Fruit fly (Drosophila melanogaster) whole organism, prepupa: Measurements from ENCODE around the gene CG9547.

ENCODE experiments used
- CG10631 ChIP-seq: fragments of 200-800 bp; sonication (Bioruptor generic); optimal IDR thresholded peaks from 2 replicates; lab custom pipeline; 2016; ENCODE audit warnings: missing biosample characterization, missing genetic modification characterization
- CG11294 ChIP-seq: fragments of 200-800 bp; sonication (Bioruptor generic); IDR thresholded peaks from 2 replicates; pipeline ENCODE4 v1.3.6; 2022; ENCODE audit warnings: missing biosample characterization, missing genetic modification characterization
- CG11902 ChIP-seq: fragments of 200-800 bp; sonication (Bioruptor generic); optimal IDR thresholded peaks from 3 replicates; lab custom pipeline; 2016; ENCODE audit warnings: missing biosample characterization, missing genetic modification characterization
- CG1621 ChIP-seq: fragments of 200-800 bp; sonication (Bioruptor generic); optimal IDR thresholded peaks from 3 replicates; lab custom pipeline; 2018; ENCODE audit warnings: missing biosample characterization, mild to moderate bottlenecking, missing genetic modification characterization
- CG16779 ChIP-seq: fragments of 200-800 bp; sonication (Bioruptor generic); optimal IDR thresholded peaks from 3 replicates; lab custom pipeline; 2017; ENCODE audit warnings: missing biosample characterization, mild to moderate bottlenecking, missing genetic modification characterization
- CG4318 ChIP-seq: fragments of 200-800 bp; sonication (Bioruptor generic); optimal IDR thresholded peaks from 3 replicates; lab custom pipeline; 2017; ENCODE audit warnings: missing biosample characterization, mild to moderate bottlenecking, missing genetic modification characterization
- CG6163 ChIP-seq: fragments of 200-800 bp; sonication (Bioruptor generic); IDR thresholded peaks from 3 replicates; pipeline ENCODE4 v1.3.6; 2022; ENCODE audit warnings: missing biosample characterization, missing genetic modification characterization
- CG6276 ChIP-seq: fragments of 200-800 bp; sonication (Bioruptor generic); optimal IDR thresholded peaks from 2 replicates; lab custom pipeline; 2017; ENCODE audit warnings: missing biosample characterization, mild to moderate bottlenecking, missing genetic modification characterization
- CG6792 ChIP-seq: fragments of 200-800 bp; sonication (Bioruptor generic); optimal IDR thresholded peaks from 3 replicates; lab custom pipeline; 2016; ENCODE audit warnings: missing biosample characterization, missing genetic modification characterization
- CG6808 ChIP-seq: fragments of 200-800 bp; sonication (Bioruptor generic); optimal IDR thresholded peaks from 3 replicates; lab custom pipeline; 2017; ENCODE audit warnings: missing biosample characterization, missing genetic modification characterization, mild to moderate bottlenecking, moderate library complexity, missing genetic modification reagents
- CG6854 ChIP-seq: fragments of 200-800 bp; sonication (Bioruptor generic); optimal IDR thresholded peaks from 2 replicates; lab custom pipeline; 2017; ENCODE audit warnings: missing biosample characterization, mild to moderate bottlenecking, missing genetic modification characterization
- CG9139 ChIP-seq: fragments of 200-800 bp; sonication (Bioruptor generic); optimal IDR thresholded peaks from 3 replicates; lab custom pipeline; 2017; ENCODE audit warnings: missing biosample characterization, mild to moderate bottlenecking, missing genetic modification characterization
- Eip78C ChIP-seq: fragments of 200-800 bp; sonication (Bioruptor generic); peaks from one replicate; lab custom pipeline; 2016; ENCODE audit warnings: missing biosample characterization, missing genetic modification characterization
- Ets21C ChIP-seq: fragments of 200-800 bp; sonication (Bioruptor generic); optimal IDR thresholded peaks from 3 replicates; lab custom pipeline; 2016; ENCODE audit warnings: missing biosample characterization, missing genetic modification characterization
- Hr38 ChIP-seq: sonication (Bioruptor generic); optimal IDR thresholded peaks from 2 replicates; lab custom pipeline; 2016; ENCODE audit warnings: missing biosample characterization, missing genetic modification characterization
- Hr39 ChIP-seq: fragments of 200-800 bp; sonication (Bioruptor generic); optimal IDR thresholded peaks from 2 replicates; lab custom pipeline; 2016; ENCODE audit warnings: missing biosample characterization, missing genetic modification characterization
- Lpt ChIP-seq: fragments of 200-800 bp; sonication (Bioruptor generic); optimal IDR thresholded peaks from 3 replicates; lab custom pipeline; 2016; ENCODE audit warnings: missing biosample characterization, missing genetic modification characterization
- achi ChIP-seq: fragments of 200-800 bp; sonication (Bioruptor generic); optimal IDR thresholded peaks from 3 replicates; lab custom pipeline; 2016; ENCODE audit warnings: missing biosample characterization, missing genetic modification characterization
- dsx ChIP-seq: fragments of 200-800 bp; optimal IDR thresholded peaks from 3 replicates; lab custom pipeline; 2019; ENCODE audit warnings: missing biosample characterization, mild to moderate bottlenecking, missing genetic modification characterization, moderate library complexity; ENCODE audit not compliant: poor library complexity, severe bottlenecking
- esn ChIP-seq: fragments of 200-800 bp; sonication (Bioruptor generic); optimal IDR thresholded peaks from 2 replicates; lab custom pipeline; 2016; ENCODE audit warnings: missing biosample characterization, mild to moderate bottlenecking, missing genetic modification characterization, moderate library complexity
- fkh ChIP-seq: fragments of 200-800 bp; sonication (Bioruptor generic); optimal IDR thresholded peaks from 3 replicates; lab custom pipeline; 2017; ENCODE audit warnings: missing biosample characterization, mild to moderate bottlenecking, missing genetic modification characterization, moderate library complexity
- net ChIP-seq: fragments of 200-800 bp; sonication (Bioruptor generic); optimal IDR thresholded peaks from 3 replicates; lab custom pipeline; 2016; ENCODE audit warnings: missing biosample characterization, missing genetic modification characterization
- pdm3 ChIP-seq: fragments of 200-800 bp; sonication (Bioruptor generic); optimal IDR thresholded peaks from 3 replicates; lab custom pipeline; 2016; ENCODE audit warnings: missing biosample characterization, missing genetic modification characterization
- salr ChIP-seq, 2 experiments: fragments of 200-800 bp; sonication (Bioruptor generic); optimal IDR thresholded peaks; 3 replicates each; lab custom pipeline; 2016 to 2018; ENCODE audit warnings: missing biosample characterization in 2 of 2, missing genetic modification characterization in 2 of 2, mild to moderate bottlenecking in 1 of 2
- spab ChIP-seq: fragments of 200-800 bp; sonication (Bioruptor generic); optimal IDR thresholded peaks from 2 replicates; lab custom pipeline; 2017; ENCODE audit warnings: missing biosample characterization, mild to moderate bottlenecking, missing genetic modification characterization, missing genetic modification reagents
- ss ChIP-seq, 2 experiments: fragments of 200-800 bp; sonication (Bioruptor generic); optimal IDR thresholded peaks; 2 replicates in 1 of 2; 3 replicates in 1 of 2; lab custom pipeline; 2017 to 2018; ENCODE audit warnings: mild to moderate bottlenecking in 2 of 2, missing biosample characterization in 2 of 2, missing genetic modification characterization in 2 of 2, moderate library complexity in 1 of 2
- svp ChIP-seq: fragments of 200-800 bp; sonication (Bioruptor generic); peaks from one replicate; lab custom pipeline; 2016; ENCODE audit warnings: missing biosample characterization, missing genetic modification characterization

The CG9547 gene

dm6 chr2L:6449753-6450152 lies 44.6 kb downstream of the CG9547 start:
- TF ChIP-seq Hr39 (no peak), ss (GFP tag; optimal IDR thresholded peaks at IDR 0.05; lab: Kevin White, UChicago) (peak in 1 of 2 experiments; percentile 9), CG11294 (GFP tag; lab: Robert Waterston, UW) (no peak)

dm6 chr2L:6448334-6448703 lies 46.0 kb downstream of the CG9547 start, which contains the start of gene Acox3:
TSS of gene Acox3 (minus strand) at chr2L:6448403.
- TF ChIP-seq fkh (GFP tag; lab: Kevin White, UChicago) (peak; percentile 2), achi (GFP tag; lab: Kevin White, UChicago) (no peak), CG6792 (GFP tag; lab: Kevin White, UChicago) (no peak)

dm6 chr2L:6447581-6448333 lies 46.6 kb downstream of the CG9547 start:
- TF ChIP-seq CG4318 (GFP tag; lab: Kevin White, UChicago) (no peak), svp (GFP tag; lab: Kevin White, UChicago) (peak; percentile 96), ss (GFP tag; optimal IDR thresholded peaks at IDR 0.05; lab: Kevin White, UChicago) (peak in 1 of 2 experiments; percentile 70), net (GFP tag; lab: Kevin White, UChicago) (peak; percentile 28), CG6163 (GFP tag; lab: Robert Waterston, UW) (peak; percentile 55; the same call in 1 of the 3 replicates), Lpt (peak; percentile 20), esn (GFP tag; lab: Kevin White, UChicago) (peak; percentile 15), CG9139 (GFP tag; lab: Kevin White, UChicago) (peak; percentile 22), CG11902 (no peak), Hr38 (GFP tag; lab: Kevin White, UChicago) (no peak), Hr39 (no peak), CG1621 (tag; lab: Kevin White, UChicago) (peak; percentile 67), Eip78C (GFP tag; lab: Kevin White, UChicago) (peak; percentile 56), Ets21C (GFP tag; lab: Kevin White, UChicago) (no peak), spab (GFP tag; lab: Kevin White, UChicago) (no peak), CG16779 (peak; percentile 46), CG10631 (GFP tag; lab: Kevin White, UChicago) (no peak), CG11294 (GFP tag; lab: Robert Waterston, UW) (no peak), pdm3 (GFP tag; lab: Kevin White, UChicago) (no peak), dsx (GFP tag; lab: Kevin White, UChicago) (peak; percentile 61), CG6854 (GFP tag; lab: Kevin White, UChicago) (peak; percentile 33), salr (GFP tag; optimal IDR thresholded peaks at IDR 0.05; lab: Kevin White, UChicago) (no peak), fkh (GFP tag; lab: Kevin White, UChicago) (peak; percentile 65), CG6808 (GFP tag; lab: Kevin White, UChicago) (peak; percentile 53), CG6276 (GFP tag; lab: Kevin White, UChicago) (peak; percentile 54)
